Worm (Caenorhabditis elegans) whole organism, midembryonic: ENCODE data around the gene nspf-2.

ENCODE experiments used
- T22C8.4 ChIP-seq: fragments of 200-800 bp; sonication (Bioruptor generic); IDR thresholded peaks from 2 replicates; pipeline ENCODE4 v1.3.6; 2022; ENCODE audit warnings: missing genetic modification characterization, missing compliant biosample characterization
- cog-1 ChIP-seq: sonication (generic microtip); optimal IDR thresholded peaks from 2 replicates; lab custom pipeline; 2016; ENCODE audit warnings: missing genetic modification characterization, missing compliant biosample characterization
- flt-1 ChIP-seq: fragments of 200-800 bp; sonication (Bioruptor generic); IDR thresholded peaks from 2 replicates; pipeline ENCODE4 v1.3.6; 2022; ENCODE audit warnings: missing genetic modification characterization, missing compliant biosample characterization
- klf-2 ChIP-seq: fragments of 200-800 bp; sonication (Bioruptor generic); conservative IDR thresholded peaks from 2 replicates; pipeline ENCODE4 v1.3.6; 2022; ENCODE audit warnings: missing genetic modification reagents, missing genetic modification characterization, missing compliant biosample characterization
- med-1 ChIP-seq: sonication (generic microtip); optimal IDR thresholded peaks from 2 replicates; lab custom pipeline; 2017; ENCODE audit warnings: missing genetic modification characterization, mild to moderate bottlenecking, missing compliant biosample characterization, antibody characterized with exemption, missing genetic modification reagents; ENCODE audit not compliant: insufficient read depth
- ref-1 ChIP-seq: fragments of 200-800 bp; sonication (Bioruptor generic); conservative IDR thresholded peaks from 2 replicates; pipeline ENCODE4 v1.3.6; 2022; ENCODE audit warnings: missing genetic modification reagents, missing genetic modification characterization, missing compliant biosample characterization
- tab-1 ChIP-seq: fragments of 200-800 bp; sonication (Bioruptor generic); IDR thresholded peaks from 2 replicates; pipeline ENCODE4 v1.3.6; 2022; ENCODE audit warnings: missing genetic modification characterization, missing compliant biosample characterization
- ztf-23 ChIP-seq: fragments of 200-800 bp; sonication (Bioruptor generic); IDR thresholded peaks from 2 replicates; pipeline ENCODE4 v1.3.6; 2022; ENCODE audit warnings: missing genetic modification reagents, missing genetic modification characterization, missing compliant biosample characterization
- ztf-29 ChIP-seq: fragments of 200-800 bp; sonication (Bioruptor generic); IDR thresholded peaks from 2 replicates; pipeline ENCODE4 v1.3.6; 2022; ENCODE audit warnings: missing genetic modification reagents, missing genetic modification characterization, missing compliant biosample characterization

nspf-2 gene

ce11 chrII:2690080-2690479, 1.4 kb downstream of the nspf-2 start, which contains the start of gene nspf-3:
nspf-3 (minus strand) TSS chrII:2690180.
- no peak for TF ChIP-seq tab-1 (GFP tag; lab: Robert Waterston, UW)
- no peak for TF ChIP-seq klf-2 (GFP tag; lab: Robert Waterston, UW)
- no peak for TF ChIP-seq ref-1 (GFP tag; lab: Robert Waterston, UW)
- no peak for TF ChIP-seq ztf-23 (GFP tag; lab: Robert Waterston, UW)
- no peak for TF ChIP-seq T22C8.4 (GFP tag; lab: Robert Waterston, UW)
- TF ChIP-seq med-1 (GFP tag; lab: Kevin White, UChicago) = no peak
- no peak for TF ChIP-seq ztf-29
- no peak for TF ChIP-seq cog-1 (tag; lab: Kevin White, UChicago)
- TF ChIP-seq flt-1 (GFP tag; lab: Robert Waterston, UW) = no peak

ce11 chrII:2692476-2692875, 3.8 kb downstream of the nspf-2 start, which contains the start of gene set-11:
set-11 (minus strand) TSS chrII:2692576.
- TF ChIP-seq klf-2 (GFP tag; lab: Robert Waterston, UW) (no peak), ztf-23 (GFP tag; lab: Robert Waterston, UW) (no peak), flt-1 (GFP tag; lab: Robert Waterston, UW) (no peak), ref-1 (GFP tag; lab: Robert Waterston, UW) (no peak), T22C8.4 (GFP tag; lab: Robert Waterston, UW) (no peak), cog-1 (tag; lab: Kevin White, UChicago) (no peak), med-1 (GFP tag; lab: Kevin White, UChicago) (no peak), tab-1 (GFP tag; lab: Robert Waterston, UW) (no peak), ztf-29 (no peak)

ce11 chrII:2695079-2695478, 6.4 kb downstream of the nspf-2 start:
- TF ChIP-seq flt-1 (GFP tag; lab: Robert Waterston, UW) (no peak), tab-1 (GFP tag; lab: Robert Waterston, UW) (no peak), ztf-29 (no peak), ref-1 (GFP tag; lab: Robert Waterston, UW) (no peak), cog-1 (tag; lab: Kevin White, UChicago) (no peak), T22C8.4 (GFP tag; lab: Robert Waterston, UW) (no peak), ztf-23 (GFP tag; lab: Robert Waterston, UW) (no peak)

ce11 chrII:2698378-2698777, 9.7 kb downstream of the nspf-2 start, which contains the start of gene sri-62:
sri-62 (minus strand) TSS chrII:2698478.
- TF ChIP-seq med-1 (GFP tag; lab: Kevin White, UChicago) (no peak), ztf-29 (no peak), tab-1 (GFP tag; lab: Robert Waterston, UW) (no peak), T22C8.4 (GFP tag; lab: Robert Waterston, UW) (no peak), ref-1 (GFP tag; lab: Robert Waterston, UW) (no peak), ztf-23 (GFP tag; lab: Robert Waterston, UW) (no peak), cog-1 (tag; lab: Kevin White, UChicago) (no peak), flt-1 (GFP tag; lab: Robert Waterston, UW) (no peak)

- no peak for TF ChIP-seq ztf-23 (GFP tag; lab: Robert Waterston, UW)
- TF ChIP-seq cog-1 (tag; lab: Kevin White, UChicago) = no peak
- TF ChIP-seq ref-1 (GFP tag; lab: Robert Waterston, UW) = no peak
- no peak for TF ChIP-seq flt-1 (GFP tag; lab: Robert Waterston, UW)
Observed at ce11 chrII:2700229-2700628, 11.5 kb downstream of the nspf-2 start, which contains the start of gene sri-61. sri-61 (minus strand) TSS chrII:2700329.

- TF ChIP-seq ref-1 (GFP tag; lab: Robert Waterston, UW) (no peak), tab-1 (GFP tag; lab: Robert Waterston, UW) (no peak), flt-1 (GFP tag; lab: Robert Waterston, UW) (no peak), ztf-29 (no peak), klf-2 (GFP tag; lab: Robert Waterston, UW) (no peak), ztf-23 (GFP tag; lab: Robert Waterston, UW) (no peak), med-1 (GFP tag; lab: Kevin White, UChicago) (no peak), T22C8.4 (GFP tag; lab: Robert Waterston, UW) (no peak)
Observed at ce11 chrII:2702757-2703156, 14.0 kb downstream of the nspf-2 start, which contains the start of gene sri-60. sri-60 (minus strand) TSS chrII:2702857.

ce11 chrII:2705200-2705599, 16.5 kb downstream of the nspf-2 start, which contains the start of gene srh-128:
srh-128 (minus strand) TSS chrII:2705300.
- no peak for TF ChIP-seq tab-1 (GFP tag; lab: Robert Waterston, UW)
- TF ChIP-seq ztf-23 (GFP tag; lab: Robert Waterston, UW) = no peak
- no peak for TF ChIP-seq ref-1 (GFP tag; lab: Robert Waterston, UW)
- TF ChIP-seq ztf-29 = no peak
- no peak for TF ChIP-seq T22C8.4 (GFP tag; lab: Robert Waterston, UW)
- no peak for TF ChIP-seq klf-2 (GFP tag; lab: Robert Waterston, UW)
- TF ChIP-seq med-1 (GFP tag; lab: Kevin White, UChicago) = no peak
- no peak for TF ChIP-seq flt-1 (GFP tag; lab: Robert Waterston, UW)
- no peak for TF ChIP-seq cog-1 (tag; lab: Kevin White, UChicago)

- no peak for TF ChIP-seq flt-1 (GFP tag; lab: Robert Waterston, UW)
- TF ChIP-seq klf-2 (GFP tag; lab: Robert Waterston, UW) = no peak
- no peak for TF ChIP-seq ztf-29
- TF ChIP-seq ztf-23 (GFP tag; lab: Robert Waterston, UW) = no peak
- TF ChIP-seq ref-1 (GFP tag; lab: Robert Waterston, UW) = no peak
- no peak for TF ChIP-seq med-1 (GFP tag; lab: Kevin White, UChicago)
- TF ChIP-seq T22C8.4 (GFP tag; lab: Robert Waterston, UW) = no peak
- TF ChIP-seq cog-1 (tag; lab: Kevin White, UChicago) = no peak
- no peak for TF ChIP-seq tab-1 (GFP tag; lab: Robert Waterston, UW)
Observed at ce11 chrII:2707872-2708271, 19.2 kb downstream of the nspf-2 start, which contains the start of gene Y47G7B.2. Y47G7B.2 (minus strand) TSS chrII:2708014.

- TF ChIP-seq klf-2 (GFP tag; lab: Robert Waterston, UW) = no peak
- TF ChIP-seq ztf-23 (GFP tag; lab: Robert Waterston, UW) = no peak
- no peak for TF ChIP-seq tab-1 (GFP tag; lab: Robert Waterston, UW)
- no peak for TF ChIP-seq ref-1 (GFP tag; lab: Robert Waterston, UW)
- no peak for TF ChIP-seq T22C8.4 (GFP tag; lab: Robert Waterston, UW)
- no peak for TF ChIP-seq flt-1 (GFP tag; lab: Robert Waterston, UW)
- no peak for TF ChIP-seq cog-1 (tag; lab: Kevin White, UChicago)
- no peak for TF ChIP-seq ztf-29
- TF ChIP-seq med-1 (GFP tag; lab: Kevin White, UChicago) = no peak
Observed at ce11 chrII:2709942-2710341, 21.2 kb downstream of the nspf-2 start, which contains the start of gene T05A8.1. T05A8.1 (minus strand) TSS chrII:2710042.
